Fruit fly (Drosophila melanogaster) S2 (cell line): ENCODE measurements around the gene MED22.

Experiments
- CG8478 ChIP-seq: fragments of >200 bp; optimal IDR thresholded peaks from 2 replicates; lab custom pipeline; 2018
- CTCF ChIP-seq, 2 experiments: fragments of >200 bp; optimal IDR thresholded peaks; 2 replicates each; lab custom pipeline; 2018

DNA sequence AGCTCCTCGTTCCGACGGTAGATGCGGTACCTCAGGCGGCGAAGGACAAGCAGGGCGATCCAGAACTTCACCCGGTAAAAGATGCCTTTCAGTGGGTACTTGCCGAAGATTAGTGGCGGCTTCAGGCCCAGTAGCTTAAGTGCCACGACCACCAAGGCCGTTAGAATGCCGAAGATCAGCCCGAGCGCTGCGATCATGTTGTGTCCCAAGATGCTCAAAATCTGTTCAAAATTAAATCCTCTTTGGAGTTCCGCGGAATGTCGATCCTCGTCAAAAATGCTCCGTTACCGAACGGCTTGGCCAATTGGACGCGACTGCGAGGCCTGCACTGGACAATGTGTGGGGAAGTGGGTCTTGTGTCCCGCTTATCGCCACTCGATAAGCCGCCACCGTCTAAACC is 4.2 kb downstream of the MED22 start, which contains the start of the genes CG32815 and CG3706:
- TF ChIP-seq CG8478 (no peak), CTCF (optimal IDR thresholded peaks at IDR 0.05; lab: Kevin White, UChicago) (no peak)
